Worm (Caenorhabditis elegans) whole organism, L1 larva: ENCODE data around the gene rpl-22.

Experiments used
- C04F5.9 ChIP-seq: sonication (generic microtip); optimal IDR thresholded peaks from 2 replicates; lab custom pipeline; 2016; ENCODE audit warnings: missing genetic modification characterization, missing compliant biosample characterization
- C16A3.4 ChIP-seq: fragments of 150-350 bp; optimal IDR thresholded peaks from 2 replicates; lab custom pipeline; 2014; ENCODE audit warnings: missing biosample characterization, missing genetic modification characterization
- aha-1 ChIP-seq: fragments of 150-350 bp; optimal IDR thresholded peaks from 2 replicates; lab custom pipeline; 2014; ENCODE audit warnings: missing biosample characterization, missing genetic modification characterization
- blmp-1 ChIP-seq: fragments of 150-350 bp; optimal IDR thresholded peaks from 2 replicates; lab custom pipeline; 2014; ENCODE audit warnings: missing biosample characterization, missing genetic modification characterization
- ceh-63 ChIP-seq: fragments of 200-800 bp; sonication (Bioruptor generic); optimal IDR thresholded peaks from 2 replicates; lab custom pipeline; 2018; ENCODE audit warnings: mild to moderate bottlenecking, missing genetic modification characterization, missing compliant biosample characterization
- ceh-8 ChIP-seq: fragments of 200-800 bp; sonication (Bioruptor generic); optimal IDR thresholded peaks from 2 replicates; lab custom pipeline; 2018; ENCODE audit warnings: mild to moderate bottlenecking, missing genetic modification characterization, moderate library complexity, missing compliant biosample characterization
- ces-1 ChIP-seq: fragments of 150-350 bp; optimal IDR thresholded peaks from 2 replicates; lab custom pipeline; 2014; ENCODE audit warnings: missing biosample characterization, missing genetic modification reagents, missing genetic modification characterization
- dpl-1 ChIP-seq, 3 experiments: fragments of 150-350 bp in 2 of 3; sonication (generic microtip) in 1 of 3; optimal IDR thresholded peaks; 2 replicates each; lab custom pipeline; 2014 to 2017; ENCODE audit warnings: missing biosample characterization in 3 of 3, missing genetic modification characterization in 3 of 3, missing genetic modification reagents in 3 of 3
- dsc-1 ChIP-seq: sonication (generic microtip); optimal IDR thresholded peaks from 2 replicates; lab custom pipeline; 2016; ENCODE audit warnings: mild to moderate bottlenecking, missing genetic modification characterization, missing compliant biosample characterization
- efl-1 ChIP-seq, 4 experiments: fragments of 150-350 bp; optimal IDR thresholded peaks in 3 of 4; peaks in 1 of 4; 1 replicate in 1 of 4; 2 replicates in 3 of 4; lab custom pipeline; 2014; ENCODE audit warnings: missing biosample characterization in 2 of 4, missing genetic modification characterization in 2 of 4, missing genetic modification reagents in 2 of 4
- efl-3 ChIP-seq: fragments of 200-800 bp; sonication (Bioruptor generic); optimal IDR thresholded peaks from 2 replicates; lab custom pipeline; 2018; ENCODE audit warnings: mild to moderate bottlenecking, missing genetic modification characterization, missing compliant biosample characterization
- egl-13 ChIP-seq: sonication (generic microtip); optimal IDR thresholded peaks from 2 replicates; lab custom pipeline; 2016; ENCODE audit warnings: missing genotype, missing genetic modification reagents, missing genetic modification characterization, missing compliant biosample characterization
- egl-27 ChIP-seq, 2 experiments: fragments of 150-350 bp in 1 of 2; sonication (generic microtip); optimal IDR thresholded peaks; 3 replicates each; lab custom pipeline; 2017 to 2018; ENCODE audit warnings: missing biosample characterization in 2 of 2, missing genetic modification characterization in 2 of 2, missing genetic modification reagents in 2 of 2
- ets-5 ChIP-seq: fragments of 200-800 bp; sonication (Bioruptor generic); IDR thresholded peaks from 2 replicates; pipeline ENCODE4 v1.3.6; 2022; ENCODE audit warnings: missing genetic modification characterization, missing compliant biosample characterization
- fkh-10 ChIP-seq: sonication (generic microtip); optimal IDR thresholded peaks from 2 replicates; lab custom pipeline; 2017; ENCODE audit warnings: missing biosample characterization, missing genetic modification reagents, missing genetic modification characterization
- fos-1 ChIP-seq: fragments of 150-350 bp; optimal IDR thresholded peaks from 2 replicates; lab custom pipeline; 2014; ENCODE audit warnings: missing biosample characterization, missing genetic modification characterization
- isw-1 ChIP-seq: fragments of 200-800 bp; sonication (Bioruptor generic); IDR thresholded peaks from 2 replicates; pipeline ENCODE4 v1.3.6; 2022; ENCODE audit warnings: missing genetic modification characterization, missing compliant biosample characterization
- jun-1 ChIP-seq: fragments of 150-350 bp; optimal IDR thresholded peaks from 2 replicates; lab custom pipeline; 2014; ENCODE audit warnings: missing biosample characterization, missing genetic modification reagents, missing genetic modification characterization
- lin-13 ChIP-seq: fragments of 150-350 bp; optimal IDR thresholded peaks from 2 replicates; lab custom pipeline; 2014; ENCODE audit warnings: missing biosample characterization, missing genetic modification reagents, missing genetic modification characterization
- lin-14 ChIP-seq: fragments of 200-800 bp; sonication (Bioruptor generic); optimal IDR thresholded peaks from 2 replicates; lab custom pipeline; 2018; ENCODE audit warnings: mild to moderate bottlenecking, missing genetic modification characterization, moderate library complexity, missing compliant biosample characterization
- lin-15B ChIP-seq: fragments of 150-350 bp; sonication (generic microtip); optimal IDR thresholded peaks from 3 replicates; lab custom pipeline; 2014; ENCODE audit warnings: missing biosample characterization, missing genetic modification characterization
- lin-35 ChIP-seq, 2 experiments: fragments of 150-350 bp; optimal IDR thresholded peaks; 2 replicates each; lab custom pipeline; 2014; ENCODE audit warnings: missing biosample characterization in 2 of 2, missing genetic modification characterization in 2 of 2, missing genetic modification reagents in 2 of 2
- lin-39 ChIP-seq: fragments of 150-350 bp; optimal IDR thresholded peaks from 2 replicates; lab custom pipeline; 2014; ENCODE audit warnings: missing biosample characterization, missing genetic modification reagents, missing genetic modification characterization
- lir-3 ChIP-seq: sonication (generic microtip); optimal IDR thresholded peaks from 2 replicates; lab custom pipeline; 2016; ENCODE audit warnings: mild to moderate bottlenecking, missing genetic modification characterization, moderate library complexity, missing compliant biosample characterization; ENCODE audit not compliant: poor library complexity
- lsy-2 ChIP-seq, 2 experiments: fragments of 150-350 bp; optimal IDR thresholded peaks; 2 replicates each; lab custom pipeline; 2014; ENCODE audit warnings: missing biosample characterization in 2 of 2, missing genetic modification characterization in 2 of 2
- mdl-1 ChIP-seq, 2 experiments: fragments of 150-350 bp; optimal IDR thresholded peaks; 2 replicates each; lab custom pipeline; 2014 to 2017; ENCODE audit warnings: missing biosample characterization in 2 of 2, missing genetic modification characterization in 2 of 2, inconsistent platforms in 1 of 2
- mep-1 ChIP-seq: fragments of 150-350 bp; optimal IDR thresholded peaks from 2 replicates; lab custom pipeline; 2014; ENCODE audit warnings: missing biosample characterization, missing genetic modification characterization
- nhr-12 ChIP-seq: sonication (generic microtip); optimal IDR thresholded peaks from 2 replicates; lab custom pipeline; 2017; ENCODE audit warnings: missing biosample characterization, missing genetic modification characterization
- nhr-19 ChIP-seq: fragments of 200-800 bp; sonication (Bioruptor generic); conservative IDR thresholded peaks from 2 replicates; pipeline ENCODE4 v1.3.6; 2022; ENCODE audit warnings: missing genetic modification characterization, missing compliant biosample characterization
- nhr-20 ChIP-seq: sonication (generic microtip); optimal IDR thresholded peaks from 2 replicates; lab custom pipeline; 2016; ENCODE audit warnings: mild to moderate bottlenecking, missing genetic modification characterization, missing compliant biosample characterization
- nhr-237 ChIP-seq: fragments of 150-350 bp; optimal IDR thresholded peaks from 2 replicates; lab custom pipeline; 2014; ENCODE audit warnings: missing biosample characterization, missing genetic modification characterization
- nhr-28 ChIP-seq: fragments of 150-350 bp; optimal IDR thresholded peaks from 2 replicates; lab custom pipeline; 2014; ENCODE audit warnings: missing biosample characterization, missing genetic modification characterization
- nhr-47 ChIP-seq: sonication (generic microtip); optimal IDR thresholded peaks from 2 replicates; lab custom pipeline; 2016; ENCODE audit warnings: mild to moderate bottlenecking, missing genetic modification characterization, moderate library complexity, missing compliant biosample characterization
- nhr-71 ChIP-seq: sonication (generic microtip); optimal IDR thresholded peaks from 2 replicates; lab custom pipeline; 2016; ENCODE audit warnings: mild to moderate bottlenecking, missing genetic modification characterization, moderate library complexity, missing compliant biosample characterization
- nhr-77 ChIP-seq: fragments of 150-350 bp; optimal IDR thresholded peaks from 2 replicates; lab custom pipeline; 2014; ENCODE audit warnings: missing biosample characterization, missing genetic modification characterization
- nhr-85 ChIP-seq: sonication (generic microtip); peaks from one replicate; lab custom pipeline; 2016; ENCODE audit warnings: missing genetic modification characterization, inconsistent platforms, missing compliant biosample characterization
- nhr-90 ChIP-seq: sonication (generic microtip); optimal IDR thresholded peaks from 2 replicates; lab custom pipeline; 2016; ENCODE audit warnings: mild to moderate bottlenecking, missing genetic modification characterization, missing compliant biosample characterization; ENCODE audit not compliant: poor library complexity
- pag-3 ChIP-seq: sonication (generic microtip); optimal IDR thresholded peaks from 2 replicates; lab custom pipeline; 2017; ENCODE audit warnings: missing genetic modification characterization, mild to moderate bottlenecking, missing compliant biosample characterization, antibody characterized with exemption, borderline replicate concordance; ENCODE audit not compliant: insufficient read depth
- pax-3 ChIP-seq: fragments of 200-800 bp; sonication (Bioruptor generic); optimal IDR thresholded peaks from 2 replicates; lab custom pipeline; 2018; ENCODE audit warnings: mild to moderate bottlenecking, missing genetic modification characterization, moderate library complexity, missing compliant biosample characterization
- rnt-1 ChIP-seq: sonication (generic microtip); optimal IDR thresholded peaks from 2 replicates; lab custom pipeline; 2016; ENCODE audit warnings: mild to moderate bottlenecking, missing genetic modification characterization, moderate library complexity, missing compliant biosample characterization
- snpc-4 ChIP-seq: fragments of 150-350 bp; optimal IDR thresholded peaks from 2 replicates; lab custom pipeline; 2014; ENCODE audit warnings: missing biosample characterization, missing genetic modification characterization
- snu-23 ChIP-seq: sonication (generic microtip); optimal IDR thresholded peaks from 2 replicates; lab custom pipeline; 2016; ENCODE audit warnings: missing genetic modification characterization, missing compliant biosample characterization
- sptf-1 ChIP-seq: fragments of 150-350 bp; optimal IDR thresholded peaks from 2 replicates; lab custom pipeline; 2014; ENCODE audit warnings: missing biosample characterization, missing genetic modification characterization
- swsn-7 ChIP-seq: sonication (generic microtip); optimal IDR thresholded peaks from 2 replicates; lab custom pipeline; 2016; ENCODE audit warnings: missing genetic modification characterization, missing compliant biosample characterization
- tbx-2 ChIP-seq: sonication (generic microtip); optimal IDR thresholded peaks from 2 replicates; lab custom pipeline; 2016; ENCODE audit warnings: missing genetic modification characterization, missing compliant biosample characterization
- unc-98 ChIP-seq: fragments of 200-800 bp; sonication (Bioruptor generic); IDR thresholded peaks from 2 replicates; pipeline ENCODE4 v1.3.6; 2022; ENCODE audit warnings: missing genetic modification characterization, missing compliant biosample characterization
- vab-15 ChIP-seq: sonication (generic microtip); optimal IDR thresholded peaks from 2 replicates; lab custom pipeline; 2017; ENCODE audit warnings: missing genotype, mild to moderate bottlenecking, missing genetic modification characterization, missing compliant biosample characterization
- ztf-11 ChIP-seq, 2 experiments: sonication (generic microtip); optimal IDR thresholded peaks; 2 replicates each; lab custom pipeline; 2016 to 2017; ENCODE audit warnings: missing genetic modification characterization in 2 of 2, missing biosample characterization in 1 of 2, missing compliant biosample characterization in 1 of 2
- ztf-4 ChIP-seq: fragments of 150-350 bp; optimal IDR thresholded peaks from 2 replicates; lab custom pipeline; 2014; ENCODE audit warnings: missing biosample characterization, missing genetic modification characterization

The rpl-22 gene

ce11 chrII:5056254-5056653 lies 838 bp downstream of the rpl-22 start:
- TF ChIP-seq efl-1 (optimal IDR thresholded peaks at IDR 0.05; lab: Kevin White, UChicago) (no peak), efl-1 (GFP tag; optimal IDR thresholded peaks at IDR 0.05 in 1 of 2; lab: Kevin White, UChicago) (peak in 1 of 2 experiments; percentile 92), lin-39 (tag; lab: Kevin White, UChicago) (no peak), egl-27 (tag; optimal IDR thresholded peaks at IDR 0.05; lab: Kevin White, UChicago) (no peak), sptf-1 (no peak), ztf-4 (tag; lab: Kevin White, UChicago) (no peak), ceh-63 (GFP tag; lab: Kevin White, UChicago) (no peak), nhr-237 (tag; lab: Kevin White, UChicago) (no peak), dsc-1 (tag; lab: Kevin White, UChicago) (peak; percentile 0), lin-15B (tag; lab: Kevin White, UChicago) (no peak), jun-1 (tag; lab: Kevin White, UChicago) (no peak), nhr-71 (tag; lab: Kevin White, UChicago) (no peak), vab-15 (no peak), aha-1 (tag; lab: Kevin White, UChicago) (no peak), nhr-85 (tag; lab: Kevin White, UChicago) (peak; percentile 47), lin-35 (GFP tag; optimal IDR thresholded peaks at IDR 0.05; lab: Kevin White, UChicago) (no peak), snu-23 (GFP tag; lab: Kevin White, UChicago) (no peak), rnt-1 (tag; lab: Kevin White, UChicago) (no peak), lsy-2 (tag; optimal IDR thresholded peaks at IDR 0.05; lab: Kevin White, UChicago) (peak in 1 of 2 experiments; percentile 2), nhr-90 (tag; lab: Kevin White, UChicago) (no peak), ztf-11 (tag; optimal IDR thresholded peaks at IDR 0.05; lab: Kevin White, UChicago) (no peak), nhr-77 (tag; lab: Kevin White, UChicago) (peak; percentile 7)

DNA sequence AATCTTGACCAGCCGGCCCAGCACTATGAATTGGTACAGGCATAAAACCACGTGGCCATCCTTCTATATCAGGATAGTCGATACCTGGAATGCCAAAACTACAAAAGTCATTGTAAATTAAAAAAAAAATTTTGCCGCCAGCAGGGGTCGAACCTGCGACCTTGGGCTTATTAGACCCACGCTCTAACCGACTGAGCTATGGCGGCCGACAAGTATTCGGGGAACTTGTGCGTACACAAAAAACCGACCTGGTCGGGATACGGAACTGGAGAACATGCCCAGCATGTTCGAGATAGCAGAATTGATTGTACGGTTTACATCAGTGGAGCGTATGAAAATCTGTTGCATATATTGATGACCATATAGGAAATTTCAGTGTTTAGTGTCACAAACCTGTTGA lies 1.9 kb downstream of the rpl-22 start:
- TF ChIP-seq fos-1 (tag; lab: Kevin White, UChicago) (peak; percentile 29), ztf-11 (tag; optimal IDR thresholded peaks at IDR 0.05; lab: Kevin White, UChicago) (no peak), ces-1 (GFP tag; lab: Kevin White, UChicago) (no peak), fkh-10 (GFP tag; lab: Kevin White, UChicago) (no peak), isw-1 (no peak; the same call in 1 of the 2 replicates), C04F5.9 (tag; lab: Kevin White, UChicago) (no peak), ztf-4 (tag; lab: Kevin White, UChicago) (no peak), nhr-28 (tag; lab: Kevin White, UChicago) (no peak), tbx-2 (tag; lab: Kevin White, UChicago) (peak; percentile 54), nhr-47 (tag; lab: Kevin White, UChicago) (peak; percentile 70), lin-14 (GFP tag; lab: Kevin White, UChicago) (peak; percentile 53), ceh-8 (no peak), nhr-19 (peak; percentile 76), mdl-1 (tag; optimal IDR thresholded peaks at IDR 0.05; lab: Kevin White, UChicago) (peak in 1 of 2 experiments; percentile 60), lin-13 (GFP tag; lab: Kevin White, UChicago) (peak; percentile 62), dpl-1 (GFP tag; optimal IDR thresholded peaks at IDR 0.05; lab: Kevin White, UChicago) (peak; percentile 31 to 47 (median 44)), nhr-90 (tag; lab: Kevin White, UChicago) (peak; percentile 74), snpc-4 (peak; percentile 98), lin-35 (GFP tag; optimal IDR thresholded peaks at IDR 0.05; lab: Kevin White, UChicago) (peak; percentile 53 to 77), mep-1 (peak; percentile 67), unc-98 (no peak), nhr-77 (tag; lab: Kevin White, UChicago) (peak; percentile 23), dsc-1 (tag; lab: Kevin White, UChicago) (peak; percentile 52), nhr-12 (tag; lab: Kevin White, UChicago) (no peak), pag-3 (tag; lab: Kevin White, UChicago) (no peak), lir-3 (tag; lab: Kevin White, UChicago) (peak; percentile 38), blmp-1 (tag; lab: Kevin White, UChicago) (no peak), egl-13 (tag; lab: Kevin White, UChicago) (no peak), ets-5 (GFP tag; lab: Robert Waterston, UW) (no peak), efl-3 (no peak), swsn-7 (tag; lab: Kevin White, UChicago) (peak; percentile 59), egl-27 (tag; optimal IDR thresholded peaks at IDR 0.05; lab: Kevin White, UChicago) (no peak), nhr-20 (tag; lab: Kevin White, UChicago) (peak; percentile 76), lin-39 (tag; lab: Kevin White, UChicago) (no peak), C16A3.4 (peak; percentile 44), pax-3 (tag; lab: Kevin White, UChicago) (peak; percentile 29)
